Fruit fly (Drosophila melanogaster) whole organism, embryonic: ENCODE data around the gene CG43210.

Experiments used
- slou ChIP-seq: fragments of 200-800 bp; sonication (Bioruptor generic); optimal IDR thresholded peaks from 3 replicates; lab custom pipeline; 2016; ENCODE audit warnings: missing biosample characterization, missing genetic modification characterization
- ttk ChIP-seq: fragments of 200-800 bp; sonication (Bioruptor generic); IDR thresholded peaks from 2 replicates; pipeline ENCODE4 v2.1.2; 2022; ENCODE audit warnings: missing biosample characterization, missing genetic modification characterization
- wek ChIP-seq: fragments of 200-800 bp; sonication (Bioruptor generic); optimal IDR thresholded peaks from 3 replicates; lab custom pipeline; 2018; ENCODE audit warnings: missing biosample characterization, mild to moderate bottlenecking, missing genetic modification characterization, moderate library complexity

DNA sequence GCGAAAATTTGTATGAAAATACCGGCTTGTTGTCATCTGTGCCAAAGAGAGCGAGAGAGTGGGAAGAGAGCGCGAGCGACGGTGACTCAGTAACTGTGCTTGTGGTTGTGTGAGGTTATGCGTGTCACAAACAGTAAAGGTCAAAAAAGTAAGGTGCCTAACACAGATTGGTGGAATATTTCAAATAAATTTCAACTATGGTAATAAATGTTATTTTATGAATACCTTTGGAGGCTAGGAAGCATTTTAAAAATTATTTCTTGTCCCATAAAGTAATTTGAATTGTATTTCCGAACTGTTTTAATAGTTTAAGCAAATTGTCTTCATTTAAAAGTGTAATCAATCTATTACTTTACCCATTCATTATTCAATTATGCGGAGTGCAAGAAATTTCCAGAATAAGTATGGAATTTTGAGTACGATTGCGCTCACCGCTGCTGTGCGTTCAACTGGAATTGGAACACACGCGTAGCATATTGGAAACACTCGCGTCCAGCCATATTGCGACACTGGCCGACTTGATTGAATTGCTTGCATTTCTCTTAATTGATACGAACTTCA lies 8.8 kb upstream of the CG43210 start:
- TF ChIP-seq ttk = peak; percentile 88
- TF ChIP-seq slou (GFP tag; lab: Kevin White, UChicago) = peak; percentile 74
- TF ChIP-seq wek (GFP tag; lab: Kevin White, UChicago) = peak; percentile 69
